Worm (Caenorhabditis elegans) whole organism, L2 larva: ENCODE measurements around the gene mbr-1.
A peak's percentile ranks its signal among the peaks of the same experiment; 100 is the strongest.

ENCODE experiments used
- egl-27 ChIP-seq: sonication (generic microtip); optimal IDR thresholded peaks from 3 replicates; lab custom pipeline; 2017; ENCODE audit warnings: missing biosample characterization, missing genetic modification reagents, missing genetic modification characterization
- fos-1 ChIP-seq: fragments of 150-350 bp; optimal IDR thresholded peaks from 2 replicates; lab custom pipeline; 2014; ENCODE audit warnings: missing biosample characterization, missing genetic modification characterization
- mdl-1 ChIP-seq, 2 experiments: fragments of 150-350 bp in 1 of 2; sonication (generic microtip) in 1 of 2; optimal IDR thresholded peaks; 2 replicates each; lab custom pipeline; 2017; ENCODE audit warnings: missing biosample characterization in 2 of 2, missing genetic modification characterization in 2 of 2
- snpc-4 ChIP-seq: fragments of 150-350 bp; optimal IDR thresholded peaks from 2 replicates; lab custom pipeline; 2014; ENCODE audit warnings: missing biosample characterization, missing genetic modification characterization
- ztf-11 ChIP-seq: sonication (generic microtip); optimal IDR thresholded peaks from 2 replicates; lab custom pipeline; 2017; ENCODE audit warnings: missing biosample characterization, missing genetic modification characterization
- ztf-4 ChIP-seq: fragments of 150-350 bp; optimal IDR thresholded peaks from 2 replicates; lab custom pipeline; 2014; ENCODE audit warnings: missing biosample characterization, missing genetic modification characterization

ce11 chrX:10691232-10691631 lies 30.6 kb downstream of the mbr-1 start:
- TF ChIP-seq ztf-4 (tag; lab: Kevin White, UChicago), result no peak
- TF ChIP-seq mdl-1 (tag; optimal IDR thresholded peaks at IDR 0.05; lab: Kevin White, UChicago), result no peak
- no peak for TF ChIP-seq snpc-4
- TF ChIP-seq fos-1 (tag; lab: Kevin White, UChicago), result peak; percentile 41
- TF ChIP-seq egl-27 (tag; lab: Kevin White, UChicago), result no peak
- no peak for TF ChIP-seq ztf-11 (tag; lab: Kevin White, UChicago)
